Worm (Caenorhabditis elegans) whole organism, young adult: Measurements from ENCODE around the gene C50E3.13.
A peak's percentile ranks its signal among the peaks of the same experiment; 100 is the strongest.

Experiments
- B0019.2 ChIP-seq: fragments of 200-800 bp; sonication (Bioruptor generic); conservative IDR thresholded peaks from 2 replicates; pipeline ENCODE4 v1.3.6; 2022; ENCODE audit warnings: missing genetic modification reagents, missing genetic modification characterization, missing compliant biosample characterization
- F22D6.2 ChIP-seq: sonication (generic microtip); optimal IDR thresholded peaks from 2 replicates; lab custom pipeline; 2016; ENCODE audit warnings: mild to moderate bottlenecking, missing genetic modification characterization, missing compliant biosample characterization
- F23B12.7 ChIP-seq: sonication (generic microtip); optimal IDR thresholded peaks from 2 replicates; lab custom pipeline; 2017; ENCODE audit warnings: missing genetic modification characterization, mild to moderate bottlenecking, missing compliant biosample characterization, antibody characterized with exemption, moderate library complexity; ENCODE audit not compliant: insufficient read depth
- F37B4.10 ChIP-seq: fragments of 200-800 bp; sonication (Bioruptor generic); IDR thresholded peaks from 2 replicates; pipeline ENCODE4 v1.3.6; 2022; ENCODE audit warnings: missing genetic modification characterization, missing compliant biosample characterization
- F49E8.2 ChIP-seq: sonication (generic microtip); optimal IDR thresholded peaks from 3 replicates; lab custom pipeline; 2017; ENCODE audit warnings: missing genetic modification characterization, mild to moderate bottlenecking, missing compliant biosample characterization, antibody characterized with exemption, moderate library complexity; ENCODE audit not compliant: insufficient read depth
- K11D2.4 ChIP-seq: fragments of 200-800 bp; sonication (Bioruptor generic); IDR thresholded peaks from 2 replicates; pipeline ENCODE4 v1.3.6; 2022; ENCODE audit warnings: missing genetic modification reagents, missing genetic modification characterization, missing compliant biosample characterization
- T07F8.4 ChIP-seq: sonication (generic microtip); optimal IDR thresholded peaks from 2 replicates; lab custom pipeline; 2016; ENCODE audit warnings: mild to moderate bottlenecking, missing genetic modification characterization, moderate library complexity, missing compliant biosample characterization
- T26A5.8 ChIP-seq: sonication (generic microtip); optimal IDR thresholded peaks from 2 replicates; lab custom pipeline; 2016; ENCODE audit warnings: missing genetic modification characterization, missing compliant biosample characterization
- ZK185.1 ChIP-seq: sonication (generic microtip); optimal IDR thresholded peaks from 2 replicates; lab custom pipeline; 2016; ENCODE audit warnings: mild to moderate bottlenecking, missing genetic modification characterization, missing compliant biosample characterization; ENCODE audit not compliant: poor library complexity, severe bottlenecking
- attf-3 ChIP-seq: fragments of 200-800 bp; sonication (Bioruptor generic); conservative IDR thresholded peaks from 2 replicates; pipeline ENCODE4 v1.3.6; 2022; ENCODE audit warnings: missing genetic modification reagents, missing genetic modification characterization, missing compliant biosample characterization
- ceh-100 ChIP-seq: fragments of 200-800 bp; sonication (Bioruptor generic); IDR thresholded peaks from 2 replicates; pipeline ENCODE4 v1.3.6; 2022; ENCODE audit warnings: missing genetic modification reagents, missing genetic modification characterization, missing compliant biosample characterization
- ceh-27 ChIP-seq: fragments of 200-800 bp; sonication (Bioruptor generic); optimal IDR thresholded peaks from 2 replicates; lab custom pipeline; 2018; ENCODE audit warnings: mild to moderate bottlenecking, missing genetic modification characterization, moderate library complexity, missing compliant biosample characterization
- ceh-91 ChIP-seq: fragments of 200-800 bp; sonication (Bioruptor generic); IDR thresholded peaks from 2 replicates; pipeline ENCODE4 v1.3.6; 2022; ENCODE audit warnings: missing genetic modification reagents, missing genetic modification characterization, missing compliant biosample characterization
- dpl-1 ChIP-seq: fragments of 150-350 bp; optimal IDR thresholded peaks from 2 replicates; lab custom pipeline; 2014; ENCODE audit warnings: missing biosample characterization, missing genetic modification reagents, missing genetic modification characterization
- efl-1 ChIP-seq: fragments of 150-350 bp; optimal IDR thresholded peaks from 2 replicates; lab custom pipeline; 2014; ENCODE audit warnings: missing biosample characterization, missing genetic modification reagents, missing genetic modification characterization
- egl-44 ChIP-seq: fragments of 200-800 bp; sonication (Bioruptor generic); IDR thresholded peaks from 2 replicates; pipeline ENCODE4 v1.3.6; 2022; ENCODE audit warnings: missing genetic modification reagents, missing genetic modification characterization, missing compliant biosample characterization
- hlh-12 ChIP-seq: sonication (generic microtip); optimal IDR thresholded peaks from 2 replicates; lab custom pipeline; 2016; ENCODE audit warnings: missing genetic modification characterization, missing compliant biosample characterization
- hmg-1.2 ChIP-seq: fragments of 200-800 bp; sonication (Bioruptor generic); IDR thresholded peaks from 2 replicates; pipeline ENCODE4 v1.3.6; 2022; ENCODE audit warnings: missing genetic modification reagents, missing genetic modification characterization, missing compliant biosample characterization
- lin-26 ChIP-seq: fragments of 200-800 bp; sonication (Bioruptor generic); IDR thresholded peaks from 2 replicates; pipeline ENCODE4 v1.3.6; 2022; ENCODE audit warnings: missing genetic modification reagents, missing genetic modification characterization, missing compliant biosample characterization
- lin-54 ChIP-seq: fragments of 200-800 bp; sonication (Bioruptor generic); optimal IDR thresholded peaks from 2 replicates; lab custom pipeline; 2018; ENCODE audit warnings: mild to moderate bottlenecking, missing genetic modification characterization, missing compliant biosample characterization
- lsl-1 ChIP-seq: fragments of 200-800 bp; sonication (Bioruptor generic); optimal IDR thresholded peaks from 2 replicates; lab custom pipeline; 2018; ENCODE audit warnings: mild to moderate bottlenecking, missing genetic modification characterization, moderate library complexity, missing compliant biosample characterization
- madf-6 ChIP-seq: fragments of 200-800 bp; sonication (Bioruptor generic); IDR thresholded peaks from 2 replicates; pipeline ENCODE4 v1.3.6; 2022; ENCODE audit warnings: missing genetic modification reagents, missing genetic modification characterization, missing compliant biosample characterization
- madf-8 ChIP-seq: fragments of 200-800 bp; sonication (Bioruptor generic); conservative IDR thresholded peaks from 2 replicates; pipeline ENCODE4 v1.3.6; 2022; ENCODE audit warnings: missing genetic modification reagents, missing genetic modification characterization, missing compliant biosample characterization
- mcd-1 ChIP-seq: fragments of 200-800 bp; sonication (Bioruptor generic); IDR thresholded peaks from 2 replicates; pipeline ENCODE4 v1.3.6; 2022; ENCODE audit warnings: missing genetic modification reagents, missing genetic modification characterization, missing compliant biosample characterization
- mes-4 ChIP-seq: sonication (generic microtip); optimal IDR thresholded peaks from 2 replicates; lab custom pipeline; 2016; ENCODE audit warnings: missing genotype, missing genetic modification characterization, missing compliant biosample characterization
- mxl-1 ChIP-seq: sonication (generic microtip); optimal IDR thresholded peaks from 2 replicates; lab custom pipeline; 2016; ENCODE audit warnings: missing genetic modification characterization, missing compliant biosample characterization
- nfya-2 ChIP-seq: fragments of 200-800 bp; sonication (Bioruptor generic); IDR thresholded peaks from 2 replicates; pipeline ENCODE4 v1.3.6; 2022; ENCODE audit warnings: missing genetic modification reagents, missing genetic modification characterization, missing compliant biosample characterization
- nhr-27 ChIP-seq: fragments of 200-800 bp; sonication (Bioruptor generic); optimal IDR thresholded peaks from 2 replicates; lab custom pipeline; 2018; ENCODE audit warnings: mild to moderate bottlenecking, missing genetic modification characterization, moderate library complexity, missing compliant biosample characterization
- nhr-80 ChIP-seq: sonication (generic microtip); optimal IDR thresholded peaks from 2 replicates; lab custom pipeline; 2016; ENCODE audit warnings: missing genetic modification characterization, missing compliant biosample characterization
- nhr-90 ChIP-seq: sonication (generic microtip); optimal IDR thresholded peaks from 2 replicates; lab custom pipeline; 2016; ENCODE audit warnings: missing genotype, mild to moderate bottlenecking, missing genetic modification characterization, missing compliant biosample characterization
- repo-1 ChIP-seq: sonication (generic microtip); optimal IDR thresholded peaks from 2 replicates; lab custom pipeline; 2017; ENCODE audit warnings: mild to moderate bottlenecking, missing genetic modification characterization, missing compliant biosample characterization
- rpc-1 ChIP-seq, 2 experiments: fragments of 150-350 bp in 1 of 2; sonication (generic microtip) in 1 of 2; optimal IDR thresholded peaks; 2 replicates each; lab custom pipeline; 2014 to 2018; ENCODE audit warnings: missing biosample characterization in 1 of 2, missing genetic modification characterization in 1 of 2, missing genetic modification reagents in 1 of 2, missing genotype in 1 of 2
- snpc-1.3 ChIP-seq: sonication (generic microtip); optimal IDR thresholded peaks from 2 replicates; lab custom pipeline; 2017; ENCODE audit warnings: missing genetic modification characterization, mild to moderate bottlenecking, missing compliant biosample characterization, antibody characterized with exemption, moderate library complexity, missing genotype, missing genetic modification reagents; ENCODE audit not compliant: insufficient read depth
- somi-1 ChIP-seq: fragments of 200-800 bp; sonication (Bioruptor generic); optimal IDR thresholded peaks from 2 replicates; lab custom pipeline; 2018; ENCODE audit warnings: mild to moderate bottlenecking, missing genetic modification characterization, missing compliant biosample characterization
- sptf-2 ChIP-seq: fragments of 200-800 bp; sonication (Bioruptor generic); optimal IDR thresholded peaks from 2 replicates; lab custom pipeline; 2018; ENCODE audit warnings: mild to moderate bottlenecking, missing genetic modification characterization, missing compliant biosample characterization
- unc-62 ChIP-seq: fragments of 150-350 bp; optimal IDR thresholded peaks from 2 replicates; lab custom pipeline; 2014; ENCODE audit warnings: missing biosample characterization, missing genetic modification reagents, missing genetic modification characterization
- ztf-25 ChIP-seq: fragments of 200-800 bp; sonication (Bioruptor generic); IDR thresholded peaks from 2 replicates; pipeline ENCODE4 v1.3.6; 2022; ENCODE audit warnings: missing genetic modification reagents, missing genetic modification characterization, missing compliant biosample characterization

The C50E3.13 gene

ce11 chrV:7609698-7610420 is 14.2 kb downstream of the C50E3.13 start, which contains the start of the genes folt-3 and clec-214:
folt-3 (minus strand) TSS chrV:7609748.
clec-214 (plus strand) TSS chrV:7610370.
- TF ChIP-seq nhr-80 (tag; lab: Kevin White, UChicago): peak; percentile 25
- TF ChIP-seq F49E8.2: no peak
- no peak for TF ChIP-seq repo-1 (tag; lab: Kevin White, UChicago)
- no peak for TF ChIP-seq lin-54 (GFP tag; lab: Kevin White, UChicago)
- no peak for TF ChIP-seq egl-44 (GFP tag; lab: Robert Waterston, UW)

DNA sequence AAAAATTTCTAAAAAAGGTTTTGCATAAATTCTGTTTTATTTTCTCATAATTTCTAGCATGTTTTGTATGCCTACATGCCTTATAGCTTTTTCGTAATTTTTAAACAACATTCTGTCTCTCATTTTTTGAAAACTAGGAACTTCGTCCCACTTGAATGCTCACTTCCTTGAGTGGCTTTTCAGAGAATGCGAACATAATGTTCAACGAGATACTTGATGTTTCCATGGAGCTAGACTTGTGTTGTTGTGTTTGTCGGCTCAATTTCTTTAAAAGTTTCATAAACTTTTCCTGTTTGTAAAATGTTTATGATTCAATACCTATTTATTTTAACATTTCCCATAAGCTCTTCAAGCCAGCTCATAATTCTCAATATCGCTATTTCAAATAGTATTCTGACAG is 19.2 kb downstream of the C50E3.13 start, which contains the start of gene clec-213:
TSS of gene clec-213 (plus strand) at position 301 of the 400 bp plus-strand sequence.
- TF ChIP-seq mcd-1 (GFP tag; lab: Robert Waterston, UW) (no peak), T26A5.8 (tag; lab: Kevin White, UChicago) (no peak), F49E8.2 (no peak), sptf-2 (GFP tag; lab: Kevin White, UChicago) (no peak), hmg-1.2 (no peak), hlh-12 (tag; lab: Kevin White, UChicago) (no peak), lin-26 (GFP tag; lab: Robert Waterston, UW) (no peak)

ce11 chrV:7603404-7603803 is 20.6 kb downstream of the C50E3.13 start, which contains the start of gene C50E3.11:
C50E3.11 (minus strand) TSS chrV:7603486.
- peak; percentile 86 for TF ChIP-seq efl-1
- peak; percentile 84 for TF ChIP-seq madf-6 (GFP tag; lab: Robert Waterston, UW)
- peak; percentile 28 for TF ChIP-seq dpl-1
- no peak for TF ChIP-seq rpc-1 (optimal IDR thresholded peaks at IDR 0.05; lab: Kevin White, UChicago)
- no peak for TF ChIP-seq rpc-1 (tag; optimal IDR thresholded peaks at IDR 0.05; lab: Kevin White, UChicago)
- TF ChIP-seq nhr-27: no peak
- peak; percentile 26; the same call in 1 of the 2 replicates for TF ChIP-seq madf-8

DNA sequence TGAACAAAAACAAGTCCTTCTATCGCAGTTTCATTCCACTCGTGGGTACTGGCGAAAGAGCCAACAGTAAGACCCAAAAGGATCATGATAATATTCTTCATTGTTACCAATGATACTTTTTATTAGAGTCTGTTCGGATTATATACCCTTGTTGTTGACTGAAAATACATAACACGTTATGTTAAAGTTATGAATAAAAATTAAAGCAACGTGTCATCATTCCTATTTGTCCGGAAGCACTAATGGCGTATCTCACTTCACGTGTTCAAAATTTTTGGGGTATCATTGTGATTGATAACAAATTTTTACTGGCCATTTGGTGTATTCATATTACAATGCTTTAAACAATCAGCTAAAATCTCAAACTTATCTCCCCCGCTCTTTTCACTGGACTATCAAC is 22.6 kb downstream of the C50E3.13 start, which contains the start of gene scl-26:
TSS of gene scl-26 (minus strand) at position 101 of the 400 bp plus-strand sequence.
- TF ChIP-seq nhr-90 (tag; lab: Kevin White, UChicago) (no peak), B0019.2 (GFP tag; lab: Robert Waterston, UW) (no peak), somi-1 (no peak), ceh-91 (GFP tag; lab: Robert Waterston, UW) (no peak), F22D6.2 (tag; lab: Kevin White, UChicago) (no peak), snpc-1.3 (no peak), unc-62 (GFP tag; lab: Kevin White, UChicago) (no peak), mcd-1 (GFP tag; lab: Robert Waterston, UW) (no peak), mxl-1 (tag; lab: Kevin White, UChicago) (no peak), ztf-25 (GFP tag; lab: Robert Waterston, UW) (no peak), F23B12.7 (no peak), ZK185.1 (tag; lab: Kevin White, UChicago) (no peak), ceh-27 (GFP tag; lab: Kevin White, UChicago) (no peak), attf-3 (GFP tag; lab: Robert Waterston, UW) (no peak)

ce11 chrV:7600149-7600548 is 23.9 kb downstream of the C50E3.13 start, which contains the start of gene C50E3.9:
C50E3.9 (minus strand) TSS chrV:7600249.
- TF ChIP-seq nfya-2 (GFP tag; lab: Robert Waterston, UW) (no peak), mes-4 (tag; lab: Kevin White, UChicago) (no peak), F37B4.10 (GFP tag; lab: Robert Waterston, UW) (no peak), K11D2.4 (no peak), lin-26 (GFP tag; lab: Robert Waterston, UW) (no peak), B0019.2 (GFP tag; lab: Robert Waterston, UW) (no peak), ceh-100 (GFP tag; lab: Robert Waterston, UW) (no peak), lsl-1 (no peak), hlh-12 (tag; lab: Kevin White, UChicago) (no peak), T07F8.4 (tag; lab: Kevin White, UChicago) (no peak)
